Fruit fly (Drosophila melanogaster) whole organism, embryonic: Measurements from ENCODE around the gene NKCC.

Source experiments
- BEAF-32 ChIP-seq: fragments of 200-800 bp; sonication (Bioruptor generic); optimal IDR thresholded peaks from 3 replicates; lab custom pipeline; 2017; ENCODE audit warnings: missing biosample characterization, missing genetic modification characterization, mild to moderate bottlenecking, moderate library complexity, missing genetic modification reagents
- BtbVII ChIP-seq: fragments of 200-800 bp; sonication (Bioruptor generic); optimal IDR thresholded peaks from 3 replicates; lab custom pipeline; 2017; ENCODE audit warnings: missing biosample characterization, mild to moderate bottlenecking, missing genetic modification characterization
- Bteb2 ChIP-seq: fragments of 200-800 bp; sonication (Bioruptor generic); optimal IDR thresholded peaks from 2 replicates; lab custom pipeline; 2016; ENCODE audit warnings: missing biosample characterization, missing genetic modification characterization
- CG10654 ChIP-seq: fragments of 200-800 bp; sonication (Bioruptor generic); optimal IDR thresholded peaks from 2 replicates; lab custom pipeline; 2016; ENCODE audit warnings: missing biosample characterization, missing genetic modification characterization
- CG11247 ChIP-seq: fragments of 200-800 bp; sonication (Bioruptor generic); IDR thresholded peaks from 2 replicates; pipeline ENCODE4 v1.3.6; 2022; ENCODE audit warnings: missing biosample characterization, missing genetic modification characterization
- CG11504 ChIP-seq: fragments of 200-800 bp; sonication (Bioruptor generic); optimal IDR thresholded peaks from 3 replicates; lab custom pipeline; 2019; ENCODE audit warnings: missing biosample characterization, mild to moderate bottlenecking, missing genetic modification characterization, moderate library complexity
- CG15479 ChIP-seq: fragments of 200-800 bp; sonication (Bioruptor generic); optimal IDR thresholded peaks from 3 replicates; lab custom pipeline; 2019; ENCODE audit warnings: missing biosample characterization, mild to moderate bottlenecking, missing genetic modification characterization, moderate library complexity
- CG17802 ChIP-seq: fragments of 200-800 bp; sonication (Bioruptor generic); optimal IDR thresholded peaks from 2 replicates; lab custom pipeline; 2018; ENCODE audit warnings: missing biosample characterization, mild to moderate bottlenecking, missing genetic modification characterization, moderate library complexity
- CG3065 ChIP-seq: fragments of 200-800 bp; sonication (Bioruptor generic); optimal IDR thresholded peaks from 2 replicates; lab custom pipeline; 2016; ENCODE audit warnings: missing biosample characterization, missing genetic modification characterization
- CG32772 ChIP-seq: fragments of 200-800 bp; sonication (Bioruptor generic); IDR thresholded peaks from 2 replicates; pipeline ENCODE4 v1.3.6; 2022; ENCODE audit warnings: missing biosample characterization, missing genetic modification characterization
- CG3281 ChIP-seq: fragments of 200-800 bp; sonication (Bioruptor generic); optimal IDR thresholded peaks from 3 replicates; lab custom pipeline; 2017; ENCODE audit warnings: missing biosample characterization, mild to moderate bottlenecking, missing genetic modification characterization
- CG3726 ChIP-seq: fragments of 200-800 bp; sonication (Bioruptor generic); IDR thresholded peaks from 3 replicates; pipeline ENCODE4, ENCODE4 v1.3.6; 2022; ENCODE audit warnings: missing biosample characterization, missing genetic modification characterization
- CG42726 ChIP-seq: fragments of 200-800 bp; sonication (Bioruptor generic); IDR thresholded peaks from 2 replicates; pipeline ENCODE4 v1.3.6; 2022; ENCODE audit warnings: missing biosample characterization, missing genetic modification characterization; ENCODE audit not compliant: partially characterized antibody
- CG4707 ChIP-seq: fragments of 200-800 bp; sonication (Bioruptor generic); optimal IDR thresholded peaks from 2 replicates; lab custom pipeline; 2018; ENCODE audit warnings: missing biosample characterization, mild to moderate bottlenecking, missing genetic modification characterization, moderate library complexity
- CG6272 ChIP-seq: fragments of 200-800 bp; sonication (Bioruptor generic); IDR thresholded peaks from 2 replicates; pipeline ENCODE4 v1.3.6; 2022; ENCODE audit warnings: missing biosample characterization, missing genetic modification characterization
- CG6791 ChIP-seq: fragments of 200-800 bp; sonication (Bioruptor generic); IDR thresholded peaks from 3 replicates; pipeline ENCODE4 v1.3.6; 2022; ENCODE audit warnings: missing biosample characterization, missing genetic modification characterization; ENCODE audit not compliant: partially characterized antibody
- CG7786 ChIP-seq: fragments of 200-800 bp; sonication (Bioruptor generic); optimal IDR thresholded peaks from 2 replicates; lab custom pipeline; 2016; ENCODE audit warnings: missing biosample characterization, missing genetic modification characterization
- CG8281 ChIP-seq: fragments of 200-800 bp; sonication (Bioruptor generic); optimal IDR thresholded peaks from 2 replicates; lab custom pipeline; 2018; ENCODE audit warnings: missing biosample characterization, mild to moderate bottlenecking, missing genetic modification characterization, moderate library complexity
- CG8290 ChIP-seq, 3 experiments: fragments of 200-800 bp; sonication (Bioruptor generic); optimal IDR thresholded peaks; 2 replicates each; lab custom pipeline; 2016 to 2019; ENCODE audit warnings: missing biosample characterization in 3 of 3, missing genetic modification characterization in 3 of 3, mild to moderate bottlenecking in 2 of 3, moderate library complexity in 1 of 3
- CG8478 ChIP-seq: fragments of >200 bp; optimal IDR thresholded peaks from 2 replicates; lab custom pipeline; 2018
- CTCF ChIP-seq: fragments of 200-800 bp; sonication (Bioruptor generic); optimal IDR thresholded peaks from 2 replicates; lab custom pipeline; 2017; ENCODE audit warnings: missing biosample characterization, mild to moderate bottlenecking, missing genetic modification characterization, moderate library complexity
- CkIIα-i1 ChIP-seq: fragments of 200-800 bp; sonication (Bioruptor generic); IDR thresholded peaks from 2 replicates; pipeline ENCODE4 v1.3.6; 2022; ENCODE audit warnings: missing biosample characterization, missing genetic modification characterization
- Doc2 ChIP-seq: fragments of 200-800 bp; sonication (Bioruptor generic); IDR thresholded peaks from 2 replicates; pipeline ENCODE4 v1.3.6; 2022; ENCODE audit warnings: missing biosample characterization, missing genetic modification characterization
- Elba2 ChIP-seq: fragments of 200-800 bp; sonication (Bioruptor generic); optimal IDR thresholded peaks from 3 replicates; lab custom pipeline; 2016; ENCODE audit warnings: missing biosample characterization, missing genetic modification characterization
- Gsc ChIP-seq: fragments of 200-800 bp; sonication (Bioruptor generic); IDR thresholded peaks from 2 replicates; pipeline ENCODE4 v1.3.6; 2022; ENCODE audit warnings: missing biosample characterization, missing genetic modification characterization
- HmgD ChIP-seq: fragments of 200-800 bp; sonication (Bioruptor generic); optimal IDR thresholded peaks from 3 replicates; lab custom pipeline; 2016; ENCODE audit warnings: missing biosample characterization, missing genetic modification characterization
- Nf-YA ChIP-seq: fragments of 200-800 bp; sonication (Bioruptor generic); IDR thresholded peaks from 2 replicates; pipeline ENCODE4 v1.3.6; 2022; ENCODE audit warnings: missing biosample characterization, missing genetic modification characterization
- Ptx1 ChIP-seq: fragments of 200-800 bp; sonication (Bioruptor generic); IDR thresholded peaks from 2 replicates; pipeline ENCODE4 v1.3.6; 2022; ENCODE audit warnings: missing biosample characterization, missing genetic modification characterization
- Sox102F ChIP-seq: fragments of 200-800 bp; sonication (Bioruptor generic); optimal IDR thresholded peaks from 2 replicates; lab custom pipeline; 2018; ENCODE audit warnings: missing biosample characterization, mild to moderate bottlenecking, missing genetic modification characterization, moderate library complexity
- Stat92E ChIP-seq, 3 experiments: fragments of >200 bp in 2 of 3; fragments of 200-800 bp in 1 of 3; sonication (Bioruptor generic) in 1 of 3; optimal IDR thresholded peaks; 2 replicates each; lab custom pipeline; 2017 to 2019; ENCODE audit warnings: missing biosample characterization in 3 of 3, missing genetic modification characterization in 3 of 3, mild to moderate bottlenecking in 1 of 3, moderate library complexity in 1 of 3
- da ChIP-seq: fragments of 200-800 bp; sonication (Bioruptor generic); optimal IDR thresholded peaks from 2 replicates; lab custom pipeline; 2016; ENCODE audit warnings: missing biosample characterization, missing genetic modification characterization
- danr ChIP-seq: fragments of 200-800 bp; sonication (Bioruptor generic); IDR thresholded peaks from 2 replicates; pipeline ENCODE4 v1.3.6; 2022; ENCODE audit warnings: missing biosample characterization, missing genetic modification characterization
- dati ChIP-seq: fragments of 200-800 bp; sonication (Bioruptor generic); IDR thresholded peaks from 2 replicates; pipeline ENCODE4 v1.3.6; 2022; ENCODE audit warnings: missing biosample characterization, missing genetic modification characterization
- dmrt11E ChIP-seq: fragments of 200-800 bp; sonication (Bioruptor generic); optimal IDR thresholded peaks from 3 replicates; lab custom pipeline; 2018; ENCODE audit warnings: missing biosample characterization, mild to moderate bottlenecking, missing genetic modification characterization, moderate library complexity
- dmrt99B ChIP-seq: fragments of 200-800 bp; sonication (Bioruptor generic); optimal IDR thresholded peaks from 2 replicates; lab custom pipeline; 2018; ENCODE audit warnings: missing biosample characterization, mild to moderate bottlenecking, missing genetic modification characterization, moderate library complexity
- eve ChIP-seq, 2 experiments: fragments of >200 bp; optimal IDR thresholded peaks; 2 replicates each; lab custom pipeline; 2017; ENCODE audit warnings: missing biosample characterization in 2 of 2, missing genetic modification characterization in 2 of 2
- gcm ChIP-seq: fragments of 200-800 bp; sonication (Bioruptor generic); optimal IDR thresholded peaks from 2 replicates; lab custom pipeline; 2019; ENCODE audit warnings: missing biosample characterization, mild to moderate bottlenecking, missing genetic modification characterization, moderate library complexity
- gfzf ChIP-seq: fragments of 200-800 bp; sonication (Bioruptor generic); optimal IDR thresholded peaks from 2 replicates; lab custom pipeline; 2016; ENCODE audit warnings: missing biosample characterization, mild to moderate bottlenecking, missing genetic modification characterization, moderate library complexity
- grn ChIP-seq: fragments of 200-800 bp; sonication (Bioruptor generic); optimal IDR thresholded peaks from 3 replicates; lab custom pipeline; 2017; ENCODE audit warnings: missing biosample characterization, missing genetic modification characterization
- hb ChIP-seq: fragments of 200-800 bp; sonication (Bioruptor generic); IDR thresholded peaks from 3 replicates; pipeline ENCODE4 v1.3.6; 2022; ENCODE audit warnings: missing biosample characterization, missing genetic modification characterization; ENCODE audit not compliant: partially characterized antibody
- hkb ChIP-seq, 2 experiments: fragments of 200-800 bp in 1 of 2; fragments of >200 bp in 1 of 2; sonication (Bioruptor generic) in 1 of 2; IDR thresholded peaks in 1 of 2; optimal IDR thresholded peaks in 1 of 2; 2 replicates each; pipeline versions ENCODE4 v1.3.6 to Lab custom; 2017 to 2022; ENCODE audit warnings: missing biosample characterization in 1 of 2, missing genetic modification characterization in 1 of 2
- knrl ChIP-seq: fragments of 200-800 bp; sonication (Bioruptor generic); IDR thresholded peaks from 3 replicates; pipeline ENCODE4 v1.3.6; 2022; ENCODE audit warnings: missing biosample characterization, missing genetic modification characterization; ENCODE audit not compliant: partially characterized antibody
- onecut ChIP-seq: fragments of 200-800 bp; sonication (Bioruptor generic); IDR thresholded peaks from 2 replicates; pipeline ENCODE4 v1.3.6; 2022; ENCODE audit warnings: missing biosample characterization, missing genetic modification characterization
- ranshi ChIP-seq: fragments of 200-800 bp; sonication (Bioruptor generic); IDR thresholded peaks from 2 replicates; pipeline ENCODE4 v1.3.6; 2022; ENCODE audit warnings: missing biosample characterization, missing genetic modification characterization
- rib ChIP-seq: fragments of 200-800 bp; sonication (Bioruptor generic); IDR thresholded peaks from 2 replicates; pipeline ENCODE4 v1.3.6; 2022; ENCODE audit warnings: missing biosample characterization, missing genetic modification characterization
- row ChIP-seq: fragments of 200-800 bp; sonication (Bioruptor generic); IDR thresholded peaks from 3 replicates; pipeline ENCODE4 v1.3.6; 2022; ENCODE audit warnings: missing biosample characterization, missing genetic modification characterization
- sim ChIP-seq: fragments of 200-800 bp; sonication (Bioruptor generic); IDR thresholded peaks from 2 replicates; pipeline ENCODE4 v1.3.6; 2022; ENCODE audit warnings: missing biosample characterization, missing genetic modification characterization
- sqz ChIP-seq: fragments of 200-800 bp; sonication (Bioruptor generic); optimal IDR thresholded peaks from 3 replicates; lab custom pipeline; 2018; ENCODE audit warnings: missing biosample characterization, mild to moderate bottlenecking, missing genetic modification characterization
- tap ChIP-seq: fragments of 200-800 bp; optimal IDR thresholded peaks from 3 replicates; lab custom pipeline; 2019; ENCODE audit warnings: missing biosample characterization, mild to moderate bottlenecking, missing genetic modification characterization, moderate library complexity
- vvl ChIP-seq: fragments of 200-800 bp; sonication (Bioruptor generic); IDR thresholded peaks from 2 replicates; pipeline ENCODE4 v1.3.6; 2022; ENCODE audit warnings: missing biosample characterization, missing genetic modification characterization
- zfh1 ChIP-seq: fragments of 200-800 bp; sonication (Bioruptor generic); IDR thresholded peaks from 3 replicates; pipeline ENCODE4 v1.3.6; 2022; ENCODE audit warnings: missing biosample characterization, missing genetic modification characterization

NKCC gene

dm6 chr3R:5518627-5519026, 16.1 kb upstream of the NKCC start (continued):
- TF ChIP-seq Stat92E (GFP tag; optimal IDR thresholded peaks at IDR 0.05; lab: Kevin White, UChicago) (no peak), eve (GFP tag; optimal IDR thresholded peaks at IDR 0.05; lab: Kevin White, UChicago) (no peak), hb (GFP tag; lab: Robert Waterston, UW) (no peak), Gsc (GFP tag; lab: Robert Waterston, UW) (no peak), dati (peak; percentile 39; the same call in 1 of the 2 replicates), CG7786 (peak; percentile 23), CG32772 (0 out of 2 replicates have a peak, but pooled peaks have one; percentile 46), onecut (GFP tag; lab: Robert Waterston, UW) (peak; percentile 46), CG6272 (GFP tag; lab: Robert Waterston, UW) (no peak), gcm (GFP tag; lab: Kevin White, UChicago) (peak; percentile 14), ranshi (GFP tag; lab: Robert Waterston, UW) (peak; percentile 30; the same call in 1 of the 2 replicates), CG3726 (GFP tag; lab: Robert Waterston, UW) (no peak), HmgD (GFP tag; lab: Kevin White, UChicago) (no peak), danr (no peak), CG11247 (GFP tag; lab: Robert Waterston, UW) (no peak), row (GFP tag; lab: Robert Waterston, UW) (peak; percentile 61), knrl (GFP tag; lab: Robert Waterston, UW) (no peak), Doc2 (GFP tag; lab: Robert Waterston, UW) (no peak), CG8290 (GFP tag; optimal IDR thresholded peaks at IDR 0.05; lab: Kevin White, UChicago) (peak; percentile 23), CG8290 (tag; optimal IDR thresholded peaks at IDR 0.05; lab: Kevin White, UChicago) (peak in 1 of 2 experiments; percentile 55), dmrt11E (peak; percentile 39), CG15479 (GFP tag; lab: Kevin White, UChicago) (no peak), vvl (GFP tag; lab: Robert Waterston, UW) (peak; percentile 61), Nf-YA (GFP tag; lab: Robert Waterston, UW) (no peak), rib (GFP tag; lab: Robert Waterston, UW) (no peak), CG10654 (GFP tag; lab: Kevin White, UChicago) (peak; percentile 4), Ptx1 (GFP tag; lab: Robert Waterston, UW) (peak; percentile 53), CG42726 (GFP tag; lab: Robert Waterston, UW) (no peak), CTCF (GFP tag; lab: Kevin White, UChicago) (no peak), Sox102F (peak; percentile 67), hkb (optimal IDR thresholded peaks at IDR 0.05; lab: Kevin White, UChicago) (no peak), hkb (GFP tag; IDR thresholded peaks at IDR 0.05; lab: Robert Waterston, UW) (peak; percentile 69), BtbVII (GFP tag; lab: Kevin White, UChicago) (no peak), gfzf (no peak), CG17802 (tag; lab: Kevin White, UChicago) (peak; percentile 48), zfh1 (GFP tag; lab: Robert Waterston, UW) (peak; percentile 72), CG11504 (tag; lab: Kevin White, UChicago) (peak; percentile 61), Elba2 (GFP tag; lab: Kevin White, UChicago) (no peak), grn (GFP tag; lab: Kevin White, UChicago) (peak; percentile 54), dmrt99B (peak; percentile 65), sqz (GFP tag; lab: Kevin White, UChicago) (no peak), sim (GFP tag; lab: Robert Waterston, UW) (0 out of 2 replicates have a peak, but pooled peaks have one; percentile 32), tap (peak; percentile 60), CG8478 (lab: Kevin White, UChicago) (no peak), CG6791 (GFP tag; lab: Robert Waterston, UW) (no peak), CG8281 (no peak), da (GFP tag; lab: Kevin White, UChicago) (peak; percentile 35), CG3065 (GFP tag; lab: Kevin White, UChicago) (peak; percentile 29), CkIIα-i1 (GFP tag; lab: Robert Waterston, UW) (no peak), CG4707 (GFP tag; lab: Kevin White, UChicago) (peak; percentile 2), CG3281 (GFP tag; lab: Kevin White, UChicago) (no peak), BEAF-32 (GFP tag; lab: Kevin White, UChicago) (no peak), Bteb2 (GFP tag; lab: Kevin White, UChicago) (peak; percentile 22)
